Fruit fly (Drosophila melanogaster) whole organism, wandering third instar larva: Measurements from ENCODE around the gene CG13311.

Source experiments
- Abd-B ChIP-seq: fragments of >200 bp; optimal IDR thresholded peaks from 2 replicates; lab custom pipeline; 2017; ENCODE audit warnings: missing biosample characterization, missing genetic modification characterization
- CG32264 ChIP-seq: fragments of 200-800 bp; sonication (Bioruptor generic); optimal IDR thresholded peaks from 2 replicates; lab custom pipeline; 2016; ENCODE audit warnings: missing biosample characterization, missing genetic modification characterization
- CrebA ChIP-seq: fragments of 200-800 bp; sonication (Bioruptor generic); optimal IDR thresholded peaks from 2 replicates; lab custom pipeline; 2016; ENCODE audit warnings: missing biosample characterization, mild to moderate bottlenecking, missing genetic modification characterization, borderline replicate concordance
- Dif ChIP-seq: fragments of 200-275, 200-300 bp; sonication (Bioruptor generic); optimal IDR thresholded peaks from 2 replicates; lab custom pipeline; 2018; ENCODE audit warnings: missing biosample characterization, missing genetic modification characterization; ENCODE audit not compliant: partially characterized antibody
- GATAd ChIP-seq: sonication (Bioruptor generic); optimal IDR thresholded peaks from 2 replicates; lab custom pipeline; 2016; ENCODE audit warnings: missing biosample characterization, missing genetic modification characterization
- Hnf4 ChIP-seq: fragments of 200-800 bp; sonication (Bioruptor generic); optimal IDR thresholded peaks from 2 replicates; lab custom pipeline; 2016; ENCODE audit warnings: missing biosample characterization, mild to moderate bottlenecking, missing genetic modification characterization
- Hr78 ChIP-seq: fragments of >200 bp; optimal IDR thresholded peaks from 2 replicates; lab custom pipeline; 2017; ENCODE audit warnings: missing biosample characterization, missing genetic modification characterization
- Hr83 ChIP-seq: fragments of 200-300 bp; sonication (Bioruptor generic); optimal IDR thresholded peaks from 2 replicates; lab custom pipeline; 2016; ENCODE audit warnings: missing biosample characterization, mild to moderate bottlenecking, missing genetic modification characterization, moderate library complexity; ENCODE audit not compliant: poor library complexity, severe bottlenecking
- Jra ChIP-seq: sonication (Bioruptor generic); optimal IDR thresholded peaks from 2 replicates; lab custom pipeline; 2016; ENCODE audit warnings: missing biosample characterization, missing genetic modification characterization
- Mio ChIP-seq: sonication (Bioruptor generic); optimal IDR thresholded peaks from 2 replicates; lab custom pipeline; 2016; ENCODE audit warnings: missing biosample characterization, missing genetic modification characterization
- Myc ChIP-seq: fragments of >200 bp; optimal IDR thresholded peaks from 2 replicates; lab custom pipeline; 2017
- N ChIP-seq: fragments of >200 bp; optimal IDR thresholded peaks from 2 replicates; lab custom pipeline; 2018; ENCODE audit warnings: missing biosample characterization, missing external identifiers, missing genetic modification characterization
- OdsH ChIP-seq: fragments of 200-800 bp; sonication (Bioruptor generic); optimal IDR thresholded peaks from 2 replicates; lab custom pipeline; 2016; ENCODE audit warnings: missing biosample characterization, mild to moderate bottlenecking, missing genetic modification characterization
- Rel ChIP-seq, 2 experiments: fragments of 200-800 bp; sonication (Bioruptor generic) in 1 of 2; optimal IDR thresholded peaks; 2 replicates in 1 of 2; 3 replicates in 1 of 2; lab custom pipeline; 2016 to 2019; ENCODE audit warnings: mild to moderate bottlenecking in 2 of 2, missing biosample characterization in 2 of 2, missing genetic modification characterization in 2 of 2, moderate library complexity in 1 of 2
- Sp1 ChIP-seq: fragments of 200-800 bp; sonication (Bioruptor generic); optimal IDR thresholded peaks from 3 replicates; lab custom pipeline; 2019; ENCODE audit warnings: missing biosample characterization, mild to moderate bottlenecking, missing genetic modification characterization, moderate library complexity
- Vsx2 ChIP-seq: fragments of 200-300, 225-300 bp; sonication (Bioruptor generic); optimal IDR thresholded peaks from 2 replicates; lab custom pipeline; 2018; ENCODE audit warnings: missing biosample characterization, missing genetic modification characterization; ENCODE audit not compliant: partially characterized antibody
- br ChIP-seq: fragments of 200-800 bp; sonication (Bioruptor generic); optimal IDR thresholded peaks from 2 replicates; lab custom pipeline; 2016; ENCODE audit warnings: missing biosample characterization, missing genetic modification characterization
- dsf ChIP-seq: sonication (Bioruptor generic); optimal IDR thresholded peaks from 2 replicates; lab custom pipeline; 2016; ENCODE audit warnings: missing biosample characterization, missing genetic modification characterization, borderline replicate concordance
- ey ChIP-seq: fragments of 200-800 bp; sonication (Bioruptor generic); optimal IDR thresholded peaks from 2 replicates; lab custom pipeline; 2016; ENCODE audit warnings: missing biosample characterization, missing genetic modification characterization
- foxo ChIP-seq, 2 experiments: fragments of 200-800 bp; sonication (Bioruptor generic); optimal IDR thresholded peaks; 2 replicates in 1 of 2; 3 replicates in 1 of 2; lab custom pipeline; 2016 to 2017; ENCODE audit warnings: missing biosample characterization in 2 of 2, missing genetic modification characterization in 2 of 2
- h ChIP-seq: fragments of 200-800 bp; sonication (Bioruptor generic); optimal IDR thresholded peaks from 3 replicates; lab custom pipeline; 2016; ENCODE audit warnings: missing biosample characterization, mild to moderate bottlenecking, missing genetic modification characterization
- jim ChIP-seq: fragments of 175-275, 200-325 bp; sonication (Bioruptor generic); optimal IDR thresholded peaks from 2 replicates; lab custom pipeline; 2016; ENCODE audit warnings: missing biosample characterization, mild to moderate bottlenecking, missing genetic modification characterization
- lola ChIP-seq: fragments of >200 bp; optimal IDR thresholded peaks from 2 replicates; lab custom pipeline; 2017; ENCODE audit warnings: missing biosample characterization, missing genetic modification characterization
- pan ChIP-seq: fragments of >200 bp; optimal IDR thresholded peaks from 2 replicates; lab custom pipeline; 2017
- psq ChIP-seq: fragments of 200-800 bp; sonication (Bioruptor generic); optimal IDR thresholded peaks from 3 replicates; lab custom pipeline; 2017; ENCODE audit warnings: missing biosample characterization, mild to moderate bottlenecking, missing genetic modification characterization, moderate library complexity
- rgr ChIP-seq: fragments of 200-800 bp; sonication (Bioruptor generic); optimal IDR thresholded peaks from 3 replicates; lab custom pipeline; 2016; ENCODE audit warnings: missing biosample characterization, mild to moderate bottlenecking, missing genetic modification characterization
- sage ChIP-seq: fragments of 200-800 bp; sonication (Bioruptor generic); optimal IDR thresholded peaks from 2 replicates; lab custom pipeline; 2016; ENCODE audit warnings: missing biosample characterization, mild to moderate bottlenecking, missing genetic modification characterization
- tai ChIP-seq: sonication (Bioruptor generic); optimal IDR thresholded peaks from 2 replicates; lab custom pipeline; 2016; ENCODE audit warnings: missing biosample characterization, missing genetic modification characterization
- usp ChIP-seq: fragments of >200 bp; optimal IDR thresholded peaks from 2 replicates; lab custom pipeline; 2017; ENCODE audit warnings: missing biosample characterization, missing genetic modification characterization
- woc ChIP-seq: sonication (Bioruptor generic); optimal IDR thresholded peaks from 2 replicates; lab custom pipeline; 2016; ENCODE audit warnings: missing biosample characterization, mild to moderate bottlenecking, missing genetic modification characterization

The CG13311 gene

dm6 chr3L:8832737-8833466, 30.9 kb upstream of the CG13311 start:
- TF ChIP-seq Hr83 (GFP tag; lab: Kevin White, UChicago) (no peak), Hr78 (GFP tag; lab: Kevin White, UChicago) (no peak), Abd-B (no peak), Sp1 (GFP tag; lab: Kevin White, UChicago) (no peak), jim (GFP tag; lab: Kevin White, UChicago) (no peak), foxo (GFP tag; optimal IDR thresholded peaks at IDR 0.05; lab: Kevin White, UChicago) (no peak), Hnf4 (GFP tag; lab: Kevin White, UChicago) (no peak), dsf (GFP tag; lab: Kevin White, UChicago) (no peak), psq (GFP tag; lab: Kevin White, UChicago) (no peak), Myc (lab: Kevin White, UChicago) (no peak), Jra (GFP tag; lab: Kevin White, UChicago) (no peak), Rel (GFP tag; optimal IDR thresholded peaks at IDR 0.05; lab: Kevin White, UChicago) (no peak), Rel (tag; optimal IDR thresholded peaks at IDR 0.05; lab: Kevin White, UChicago) (no peak), CrebA (no peak), usp (GFP tag; lab: Kevin White, UChicago) (no peak), tai (GFP tag; lab: Kevin White, UChicago) (no peak), Vsx2 (GFP tag; lab: Kevin White, UChicago) (no peak)
- TF ChIP-seq, all 38 proteins: peak for 0

DNA sequence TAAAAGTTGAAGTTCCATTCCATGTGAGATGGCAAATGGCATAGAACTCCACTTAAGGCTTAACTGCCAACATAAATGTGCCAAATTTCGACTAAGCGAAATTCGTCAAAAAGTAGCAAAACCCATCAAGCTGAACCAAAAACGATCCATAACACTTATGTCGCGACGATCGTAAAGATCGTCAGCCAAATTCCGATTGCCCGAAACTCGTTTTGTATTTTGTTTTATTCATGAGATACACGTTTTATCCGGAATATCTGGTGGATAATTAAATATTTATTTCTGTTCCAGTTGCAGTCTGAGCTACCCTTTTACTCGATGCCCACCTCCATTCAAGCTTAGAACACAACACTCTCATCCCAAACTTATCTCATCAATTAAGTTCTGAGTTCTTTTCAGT, 29.0 kb upstream of the CG13311 start:
- TF ChIP-seq lola (GFP tag; lab: Kevin White, UChicago) (no peak), CG32264 (GFP tag; lab: Kevin White, UChicago) (no peak), CrebA (no peak), Myc (lab: Kevin White, UChicago) (no peak), Abd-B (no peak), ey (no peak), tai (GFP tag; lab: Kevin White, UChicago) (no peak), dsf (GFP tag; lab: Kevin White, UChicago) (no peak)

dm6 chr3L:8830017-8830702, 28.2 kb upstream of the CG13311 start:
- TF ChIP-seq h (GFP tag; lab: Kevin White, UChicago), result no peak
- TF ChIP-seq br, result no peak
- no peak for TF ChIP-seq usp (GFP tag; lab: Kevin White, UChicago)
- TF ChIP-seq N, result no peak
- TF ChIP-seq Jra (GFP tag; lab: Kevin White, UChicago), result no peak
- no peak for TF ChIP-seq Hr83 (GFP tag; lab: Kevin White, UChicago)
- TF ChIP-seq Hnf4 (GFP tag; lab: Kevin White, UChicago), result no peak
- no peak for TF ChIP-seq psq (GFP tag; lab: Kevin White, UChicago)
- TF ChIP-seq Mio (GFP tag; lab: Kevin White, UChicago), result no peak
- TF ChIP-seq woc, result no peak
- no peak for TF ChIP-seq ey
- TF ChIP-seq sage, result no peak
- no peak for TF ChIP-seq Sp1 (GFP tag; lab: Kevin White, UChicago)
- no peak for TF ChIP-seq GATAd (GFP tag; lab: Kevin White, UChicago)
- no peak for TF ChIP-seq jim (GFP tag; lab: Kevin White, UChicago)
- TF ChIP-seq dsf (GFP tag; lab: Kevin White, UChicago), result no peak
- TF ChIP-seq Dif (GFP tag; lab: Kevin White, UChicago), result no peak
- no peak for TF ChIP-seq CG32264 (GFP tag; lab: Kevin White, UChicago)
- no peak for TF ChIP-seq Vsx2 (GFP tag; lab: Kevin White, UChicago)
- TF ChIP-seq foxo (GFP tag; optimal IDR thresholded peaks at IDR 0.05; lab: Kevin White, UChicago), result no peak

dm6 chr3L:8829572-8829971, 27.6 kb upstream of the CG13311 start:
- TF ChIP-seq ey (no peak), Abd-B (no peak), Jra (GFP tag; lab: Kevin White, UChicago) (no peak), rgr (GFP tag; lab: Kevin White, UChicago) (no peak), Rel (GFP tag; optimal IDR thresholded peaks at IDR 0.05; lab: Kevin White, UChicago) (no peak), Rel (tag; optimal IDR thresholded peaks at IDR 0.05; lab: Kevin White, UChicago) (no peak), Hr78 (GFP tag; lab: Kevin White, UChicago) (no peak), dsf (GFP tag; lab: Kevin White, UChicago) (no peak), pan (lab: Kevin White, UChicago) (no peak), Hnf4 (GFP tag; lab: Kevin White, UChicago) (no peak), Vsx2 (GFP tag; lab: Kevin White, UChicago) (no peak), usp (GFP tag; lab: Kevin White, UChicago) (no peak), Mio (GFP tag; lab: Kevin White, UChicago) (no peak), Dif (GFP tag; lab: Kevin White, UChicago) (no peak), h (GFP tag; lab: Kevin White, UChicago) (no peak), OdsH (GFP tag; lab: Kevin White, UChicago) (no peak), psq (GFP tag; lab: Kevin White, UChicago) (no peak)
